Worm (Caenorhabditis elegans): ENCODE data around the gene Y43F8B.13.

ce11 chrV:19443599-19443998 is 12.2 kb upstream of the Y43F8B.13 start:
- TF ChIP-seq F16B12.6 (tag; optimal IDR thresholded peaks at IDR 0.05) (no peak), hlh-4 (tag; optimal IDR thresholded peaks at IDR 0.05) (no peak), skn-1 (tag; optimal IDR thresholded peaks at IDR 0.05) (no peak), aha-1 (tag; optimal IDR thresholded peaks at IDR 0.05) (no peak), pqm-1 (tag; optimal IDR thresholded peaks at IDR 0.05) (no peak), swsn-7 (tag; optimal IDR thresholded peaks at IDR 0.05) (no peak), lin-39 (tag; optimal IDR thresholded peaks at IDR 0.05) (no peak), nhr-76 (tag; optimal IDR thresholded peaks at IDR 0.05) (no peak), lin-15B (tag; optimal IDR thresholded peaks at IDR 0.05) (no peak), ama-1 (optimal IDR thresholded peaks at IDR 0.05) (no peak), nhr-47 (tag; optimal IDR thresholded peaks at IDR 0.05) (no peak), snpc-4 (tag; optimal IDR thresholded peaks at IDR 0.05) (no peak)
